Worm (Caenorhabditis elegans): Measurements from ENCODE around the gene mex-1.

Gene mex-1

ce11 chrII:11977363-11977762 lies 8.9 kb downstream of the mex-1 start, which contains the start of gene Y17G7B.21 (continued):
- TF ChIP-seq tra-1 (GFP tag; IDR thresholded peaks at IDR 0.05) (peak; percentile 40; the same call in 1 of the 2 replicates), ZK546.5 (tag; optimal IDR thresholded peaks at IDR 0.05) (no peak), pha-4 (GFP tag; IDR thresholded peaks at IDR 0.05) (peak; percentile 41; the same call in 1 of the 2 replicates), pha-4 (tag; optimal IDR thresholded peaks at IDR 0.05) (no peak), Y5F2A.4 (GFP tag; optimal IDR thresholded peaks at IDR 0.05) (peak; percentile 56), ceh-82 (tag; optimal IDR thresholded peaks at IDR 0.05) (no peak), mdt-29 (GFP tag; IDR thresholded peaks at IDR 0.05) (peak; percentile 33; the same call in 1 of the 2 replicates), mxl-2 (GFP tag; conservative IDR thresholded peaks at IDR 0.05) (0 out of 2 replicates have a peak, but pooled peaks have one; percentile 23), R02D3.7 (tag; optimal IDR thresholded peaks at IDR 0.05) (no peak), mes-2 (tag; optimal IDR thresholded peaks at IDR 0.05; ENCODE audit: poor library complexity, severe bottlenecking) (peak; percentile 58), aha-1 (tag) (peak; percentile 19)

ce11 chrII:11978478-11978877 lies 10.0 kb downstream of the mex-1 start:
- no peak; the same call in 1 of the 2 replicates for TF ChIP-seq arid-1 (GFP tag; conservative IDR thresholded peaks at IDR 0.05)
- TF ChIP-seq set-16 (GFP tag; IDR thresholded peaks at IDR 0.05), result peak; percentile 85
- TF ChIP-seq T26A8.4 (GFP tag; IDR thresholded peaks at IDR 0.05), result 0 out of 2 replicates have a peak, but pooled peaks have one; percentile 46
- TF ChIP-seq ZK337.2 (GFP tag; IDR thresholded peaks at IDR 0.05), result 0 out of 2 replicates have a peak, but pooled peaks have one; percentile 5
- TF ChIP-seq aha-1 (tag), result peak; percentile 32
- TF ChIP-seq nhr-10 (tag; optimal IDR thresholded peaks at IDR 0.05), result no peak
- no peak for TF ChIP-seq nhr-76 (tag; optimal IDR thresholded peaks at IDR 0.05)

- TF ChIP-seq daf-19 (GFP tag; conservative IDR thresholded peaks at IDR 0.05) (peak; percentile 47; the same call in 1 of the 2 replicates), fkh-10 (GFP tag; optimal IDR thresholded peaks at IDR 0.05) (no peak), nhr-42 (GFP tag; IDR thresholded peaks at IDR 0.05) (0 out of 2 replicates have a peak, but pooled peaks have one; percentile 20), nhr-48 (tag; optimal IDR thresholded peaks at IDR 0.05) (no peak), ceh-28 (tag; optimal IDR thresholded peaks at IDR 0.05) (peak; percentile 13)
Observed at ce11 chrII:11978920-11979319, 10.5 kb downstream of the mex-1 start.

ce11 chrII:11979449-11980095 lies 11.1 kb downstream of the mex-1 start, which contains the start of the genes ash-2 and Y17G7B.20:
ash-2 (plus strand) TSS chrII:11979838.
Y17G7B.20 (minus strand) TSS chrII:11979844.
- TF ChIP-seq ceh-62 (tag; optimal IDR thresholded peaks at IDR 0.05) (no peak), jun-1 (tag; optimal IDR thresholded peaks at IDR 0.05) (peak; percentile 5), mes-2 (tag; optimal IDR thresholded peaks at IDR 0.05; ENCODE audit: poor library complexity, severe bottlenecking) (peak; percentile 59), arid-1 (GFP tag; conservative IDR thresholded peaks at IDR 0.05) (0 out of 2 replicates have a peak, but pooled peaks have one; percentile 14), mdt-29 (GFP tag; IDR thresholded peaks at IDR 0.05) (no peak), snpc-1.2 (GFP tag; IDR thresholded peaks at IDR 0.05) (0 out of 2 replicates have a peak, but pooled peaks have one; percentile 16), tra-1 (GFP tag; IDR thresholded peaks at IDR 0.05) (no peak), dmd-6 (GFP tag; IDR thresholded peaks at IDR 0.05) (peak; percentile 7; the same call in 1 of the 2 replicates), aha-1 (tag) (peak; percentile 96)

- no peak for TF ChIP-seq mxl-3 (GFP tag; optimal IDR thresholded peaks at IDR 0.05)
- TF ChIP-seq ctbp-1 (GFP tag; IDR thresholded peaks at IDR 0.05), result peak; percentile 65
- TF ChIP-seq lir-3 (tag; optimal IDR thresholded peaks at IDR 0.05), result peak; percentile 72
- peak; percentile 88 for TF ChIP-seq Y48G9A.11 (GFP tag; IDR thresholded peaks at IDR 0.05)
- no peak for TF ChIP-seq daf-19 (GFP tag; conservative IDR thresholded peaks at IDR 0.05)
- TF ChIP-seq daf-16 (GFP tag; optimal IDR thresholded peaks at IDR 0.05), result peak; percentile 36 to 58
- peak; percentile 69 for TF ChIP-seq daf-16 (tag; optimal IDR thresholded peaks at IDR 0.05)
- peak; percentile 91 for TF ChIP-seq hlh-11 (tag; optimal IDR thresholded peaks at IDR 0.05)
- TF ChIP-seq fkh-10 (GFP tag; optimal IDR thresholded peaks at IDR 0.05), result peak; percentile 92
- TF ChIP-seq nhr-48 (tag; optimal IDR thresholded peaks at IDR 0.05), result peak; percentile 63
- peak; percentile 86 for TF ChIP-seq unc-130 (GFP tag; optimal IDR thresholded peaks at IDR 0.05)
- TF ChIP-seq madf-9 (GFP tag; conservative IDR thresholded peaks at IDR 0.05), result peak; percentile 75; the same call in 1 of the 2 replicates
- TF ChIP-seq lin-38 (GFP tag; IDR thresholded peaks at IDR 0.05), result peak; percentile 90
- peak; percentile 83 for TF ChIP-seq ces-1 (GFP tag; optimal IDR thresholded peaks at IDR 0.05)
- peak; percentile 27 for TF ChIP-seq snpc-4 (tag; optimal IDR thresholded peaks at IDR 0.05)
- TF ChIP-seq nhr-25 (tag; optimal IDR thresholded peaks at IDR 0.05; ENCODE audit: borderline replicate concordance, insufficient read depth), result peak; percentile 30
- peak; percentile 80; the same call in 1 of the 2 replicates for TF ChIP-seq pha-4 (GFP tag; IDR thresholded peaks at IDR 0.05)
- peak; percentile 79 for TF ChIP-seq pha-4 (tag; optimal IDR thresholded peaks at IDR 0.05)
- 0 out of 2 replicates have a peak, but pooled peaks have one; percentile 26 for TF ChIP-seq Y105C5A.15 (GFP tag; IDR thresholded peaks at IDR 0.05)
- TF ChIP-seq hif-1 (tag; optimal IDR thresholded peaks at IDR 0.05), result peak in 1 of 2 experiments; percentile 88
Observed at ce11 chrII:11980110-11980509, 11.7 kb downstream of the mex-1 start.

Measured in whole organism, L4 larva.